Worm (Caenorhabditis elegans) whole organism, mixed stage, embryonic: ENCODE results near the gene C24D10.6.

Source experiments
- M03D4.4 ChIP-seq: sonication (generic microtip); optimal IDR thresholded peaks from 2 replicates; lab custom pipeline; 2017; ENCODE audit warnings: mild to moderate bottlenecking, missing genetic modification characterization, missing compliant biosample characterization
- blmp-1 ChIP-seq: fragments of 150-350 bp; optimal IDR thresholded peaks from 2 replicates; lab custom pipeline; 2014; ENCODE audit warnings: missing biosample characterization, missing genetic modification characterization
- ceh-39 ChIP-seq: fragments of 150-350 bp; optimal IDR thresholded peaks from 2 replicates; lab custom pipeline; 2014; ENCODE audit warnings: missing biosample characterization, missing genetic modification characterization
- ceh-43 ChIP-seq: fragments of 200-800 bp; sonication (Bioruptor generic); optimal IDR thresholded peaks from 2 replicates; lab custom pipeline; 2018; ENCODE audit warnings: mild to moderate bottlenecking, missing genetic modification characterization, moderate library complexity, missing compliant biosample characterization
- ceh-83 ChIP-seq: fragments of 200-800 bp; sonication (Bioruptor generic); optimal IDR thresholded peaks from 2 replicates; lab custom pipeline; 2018; ENCODE audit warnings: mild to moderate bottlenecking, missing genetic modification characterization, missing compliant biosample characterization
- ces-1 ChIP-seq: fragments of 150-350 bp; optimal IDR thresholded peaks from 2 replicates; lab custom pipeline; 2014; ENCODE audit warnings: missing biosample characterization, missing genetic modification reagents, missing genetic modification characterization
- cnd-1 ChIP-seq: fragments of 200-800 bp; sonication (Bioruptor generic); optimal IDR thresholded peaks from 2 replicates; lab custom pipeline; 2018; ENCODE audit warnings: mild to moderate bottlenecking, missing genetic modification characterization, missing compliant biosample characterization
- drap-1 ChIP-seq: fragments of 200-800 bp; sonication (Bioruptor generic); optimal IDR thresholded peaks from 3 replicates; lab custom pipeline; 2018; ENCODE audit warnings: mild to moderate bottlenecking, missing genetic modification characterization, missing compliant biosample characterization
- elt-1 ChIP-seq: sonication (generic microtip); optimal IDR thresholded peaks from 2 replicates; lab custom pipeline; 2017; ENCODE audit warnings: missing genetic modification characterization, mild to moderate bottlenecking, missing compliant biosample characterization, antibody characterized with exemption, moderate library complexity, borderline replicate concordance; ENCODE audit not compliant: insufficient read depth
- elt-3 ChIP-seq: fragments of 150-350 bp; optimal IDR thresholded peaks from 2 replicates; lab custom pipeline; 2014; ENCODE audit warnings: missing biosample characterization, missing genetic modification characterization
- flh-1 ChIP-seq: fragments of 200-800 bp; sonication (Bioruptor generic); optimal IDR thresholded peaks from 2 replicates; lab custom pipeline; 2018; ENCODE audit warnings: mild to moderate bottlenecking, missing genetic modification characterization, moderate library complexity, missing compliant biosample characterization
- lin-13 ChIP-seq: fragments of 150-350 bp; optimal IDR thresholded peaks from 2 replicates; lab custom pipeline; 2014; ENCODE audit warnings: missing biosample characterization, missing genetic modification characterization
- lin-32 ChIP-seq: fragments of 200-800 bp; sonication (Bioruptor generic); optimal IDR thresholded peaks from 2 replicates; lab custom pipeline; 2018; ENCODE audit warnings: mild to moderate bottlenecking, missing genetic modification characterization, missing compliant biosample characterization
- mab-5 ChIP-seq: fragments of 150-350 bp; optimal IDR thresholded peaks from 2 replicates; lab custom pipeline; 2014; ENCODE audit warnings: missing biosample characterization, missing genetic modification characterization
- mep-1 ChIP-seq: fragments of 150-350 bp; optimal IDR thresholded peaks from 2 replicates; lab custom pipeline; 2017; ENCODE audit warnings: missing biosample characterization, missing genetic modification reagents, missing genetic modification characterization, inconsistent platforms
- mls-2 ChIP-seq: sonication (generic microtip); optimal IDR thresholded peaks from 2 replicates; lab custom pipeline; 2016; ENCODE audit warnings: mild to moderate bottlenecking, missing genetic modification characterization, moderate library complexity, missing compliant biosample characterization
- nhr-237 ChIP-seq: fragments of 150-350 bp; optimal IDR thresholded peaks from 2 replicates; lab custom pipeline; 2014; ENCODE audit warnings: missing biosample characterization, missing genetic modification characterization
- nhr-28 ChIP-seq: fragments of 150-350 bp; optimal IDR thresholded peaks from 2 replicates; lab custom pipeline; 2014; ENCODE audit warnings: missing biosample characterization, missing genetic modification characterization
- nhr-76 ChIP-seq: sonication (generic microtip); optimal IDR thresholded peaks from 2 replicates; lab custom pipeline; 2017; ENCODE audit warnings: missing biosample characterization, missing genetic modification characterization
- pha-4 ChIP-seq: fragments of 150-350 bp; optimal IDR thresholded peaks from 2 replicates; lab custom pipeline; 2018; ENCODE audit warnings: missing biosample characterization, missing genetic modification reagents, missing genetic modification characterization
- sem-2 ChIP-seq: fragments of 200-800 bp; sonication (Bioruptor generic); optimal IDR thresholded peaks from 2 replicates; lab custom pipeline; 2018; ENCODE audit warnings: mild to moderate bottlenecking, missing genetic modification characterization, missing compliant biosample characterization
- snpc-4 ChIP-seq: fragments of 150-350 bp; optimal IDR thresholded peaks from 2 replicates; lab custom pipeline; 2014; ENCODE audit warnings: missing biosample characterization, missing genetic modification characterization
- sptf-1 ChIP-seq: sonication (generic microtip); optimal IDR thresholded peaks from 2 replicates; lab custom pipeline; 2017; ENCODE audit warnings: mild to moderate bottlenecking, missing genetic modification characterization, moderate library complexity, missing compliant biosample characterization
- tbx-8 ChIP-seq: fragments of 200-800 bp; sonication (Bioruptor generic); optimal IDR thresholded peaks from 2 replicates; lab custom pipeline; 2018; ENCODE audit warnings: mild to moderate bottlenecking, missing genetic modification characterization, moderate library complexity, missing compliant biosample characterization
- unc-120 ChIP-seq: sonication (generic microtip); optimal IDR thresholded peaks from 2 replicates; lab custom pipeline; 2017; ENCODE audit warnings: missing genetic modification characterization, missing compliant biosample characterization; ENCODE audit not compliant: poor library complexity, severe bottlenecking
- unc-39 ChIP-seq: fragments of 150-350 bp; optimal IDR thresholded peaks from 2 replicates; lab custom pipeline; 2014; ENCODE audit warnings: missing biosample characterization, missing genetic modification characterization
- zip-8 ChIP-seq: fragments of 150-350 bp; optimal IDR thresholded peaks from 2 replicates; lab custom pipeline; 2014; ENCODE audit warnings: missing biosample characterization, missing genetic modification characterization
- ztf-11 ChIP-seq: fragments of 150-350 bp; optimal IDR thresholded peaks from 2 replicates; lab custom pipeline; 2014; ENCODE audit warnings: missing biosample characterization, missing genetic modification characterization

Gene C24D10.6

DNA sequence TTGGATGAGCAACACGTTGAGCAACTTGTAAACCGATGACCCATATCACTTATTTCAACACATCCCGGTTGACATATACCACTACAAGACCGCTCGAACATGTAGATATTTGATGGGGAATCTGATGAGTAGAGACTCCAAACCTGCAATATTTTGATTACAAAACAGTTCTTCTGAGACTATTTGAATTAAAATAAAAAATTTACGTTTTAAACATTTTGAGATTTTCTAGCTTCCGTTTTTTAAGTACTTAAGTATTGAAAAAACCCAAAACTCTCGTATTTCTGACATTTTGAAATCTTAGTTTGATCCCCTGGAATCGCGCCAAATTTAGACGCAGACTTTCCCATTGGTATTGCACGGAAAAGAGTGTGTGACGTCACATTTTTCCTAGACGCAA, 2.8 kb downstream of the C24D10.6 start, which contains the start of gene C24D10.49:
Gene C24D10.49, minus strand, starts transcription at position 101 of the 400 bp plus-strand sequence.
- no peak for TF ChIP-seq nhr-28 (tag; lab: Kevin White, UChicago)
- peak; percentile 58 for TF ChIP-seq zip-8 (tag; lab: Kevin White, UChicago)
- no peak for TF ChIP-seq pha-4
- no peak for TF ChIP-seq lin-13 (tag; lab: Kevin White, UChicago)
- no peak for TF ChIP-seq flh-1 (GFP tag; lab: Kevin White, UChicago)
- TF ChIP-seq, all 35 proteins: peak for 1

DNA sequence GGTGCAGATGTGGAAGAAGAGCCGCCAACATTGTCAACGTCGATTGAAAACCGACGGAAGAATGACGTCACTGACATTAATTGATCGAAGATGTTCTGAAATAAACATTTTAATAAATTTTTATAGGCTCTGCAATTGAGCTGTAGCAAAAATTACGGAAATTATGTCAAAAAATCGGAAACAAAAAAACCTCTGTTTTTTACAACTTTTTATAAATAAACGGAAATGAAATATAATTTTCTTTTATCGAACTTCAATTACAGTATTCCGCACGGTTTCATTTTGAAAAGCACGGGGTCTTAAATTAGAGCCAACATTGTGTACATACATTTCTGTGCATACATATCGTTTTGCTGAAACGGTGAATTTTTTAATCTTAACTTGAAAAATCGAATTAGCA, 7.7 kb downstream of the C24D10.6 start, which contains the start of gene soc-2:
Gene soc-2, minus strand, starts transcription at position 101 of the 400 bp plus-strand sequence.
- TF ChIP-seq M03D4.4 (tag; lab: Kevin White, UChicago), result no peak
- TF ChIP-seq sem-2 (GFP tag; lab: Kevin White, UChicago), result no peak
- no peak for TF ChIP-seq ztf-11
- no peak for TF ChIP-seq pha-4
- no peak for TF ChIP-seq mep-1 (tag; lab: Kevin White, UChicago)
- TF ChIP-seq unc-39 (tag; lab: Kevin White, UChicago), result no peak
- TF ChIP-seq ceh-39, result no peak
- no peak for TF ChIP-seq zip-8 (tag; lab: Kevin White, UChicago)
- TF ChIP-seq lin-32 (GFP tag; lab: Kevin White, UChicago), result no peak
- no peak for TF ChIP-seq nhr-76 (tag; lab: Kevin White, UChicago)

DNA sequence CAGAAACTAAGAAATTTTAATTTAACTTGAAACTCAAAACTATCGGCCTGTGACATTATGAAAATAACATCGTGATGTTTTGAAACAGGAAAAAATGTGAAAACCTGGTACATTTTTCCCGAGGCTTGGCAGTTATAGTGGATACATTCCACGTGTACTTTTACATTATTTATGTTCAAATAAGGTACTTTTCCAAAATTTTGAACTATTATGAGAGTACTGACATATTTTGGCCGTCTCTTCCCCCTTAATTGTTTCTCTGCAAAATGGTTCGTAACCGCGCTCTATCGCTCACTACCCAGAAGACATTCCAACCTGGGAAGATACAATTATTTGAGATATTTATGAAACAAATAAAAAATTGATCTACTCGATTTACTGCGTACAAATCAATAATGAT, 10.3 kb downstream of the C24D10.6 start, which contains the start of gene C24D10.5:
Gene C24D10.5, plus strand, starts transcription at position 301 of the 400 bp plus-strand sequence.
- no peak for TF ChIP-seq ceh-39
- TF ChIP-seq ceh-43, result no peak
- no peak for TF ChIP-seq unc-120
- TF ChIP-seq nhr-237 (tag; lab: Kevin White, UChicago), result no peak
- TF ChIP-seq lin-32 (GFP tag; lab: Kevin White, UChicago), result no peak
- no peak for TF ChIP-seq pha-4
- no peak for TF ChIP-seq nhr-28 (tag; lab: Kevin White, UChicago)
- no peak for TF ChIP-seq elt-1
- TF ChIP-seq snpc-4 (tag; lab: Kevin White, UChicago), result no peak
- no peak for TF ChIP-seq sptf-1 (tag; lab: Kevin White, UChicago)
- TF ChIP-seq M03D4.4 (tag; lab: Kevin White, UChicago), result no peak
- TF ChIP-seq lin-13 (tag; lab: Kevin White, UChicago), result no peak
- TF ChIP-seq mls-2, result no peak

DNA sequence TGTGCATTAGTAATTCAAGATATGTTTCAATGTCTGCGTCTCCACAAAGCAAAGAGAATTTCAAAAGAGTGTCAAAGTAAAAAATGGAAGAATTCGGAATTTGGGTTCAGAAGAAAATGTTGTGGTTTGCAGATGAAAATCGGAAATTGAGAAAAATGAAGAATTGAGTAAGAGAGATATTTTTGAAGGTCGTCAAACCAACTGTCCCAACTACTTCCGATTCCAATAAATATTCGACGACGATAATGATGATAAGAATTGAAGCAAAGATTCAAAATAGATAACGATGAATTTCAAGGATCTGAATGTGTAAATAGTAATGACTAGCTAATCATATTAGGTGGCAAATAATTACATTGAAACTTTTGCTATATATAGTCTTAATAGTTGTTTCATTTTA, 20.1 kb downstream of the C24D10.6 start:
- TF ChIP-seq drap-1 (GFP tag; lab: Kevin White, UChicago), result no peak
- no peak for TF ChIP-seq blmp-1 (tag; lab: Kevin White, UChicago)
- TF ChIP-seq ztf-11, result no peak
- TF ChIP-seq tbx-8 (GFP tag; lab: Kevin White, UChicago), result no peak
- no peak for TF ChIP-seq cnd-1 (tag; lab: Kevin White, UChicago)

DNA sequence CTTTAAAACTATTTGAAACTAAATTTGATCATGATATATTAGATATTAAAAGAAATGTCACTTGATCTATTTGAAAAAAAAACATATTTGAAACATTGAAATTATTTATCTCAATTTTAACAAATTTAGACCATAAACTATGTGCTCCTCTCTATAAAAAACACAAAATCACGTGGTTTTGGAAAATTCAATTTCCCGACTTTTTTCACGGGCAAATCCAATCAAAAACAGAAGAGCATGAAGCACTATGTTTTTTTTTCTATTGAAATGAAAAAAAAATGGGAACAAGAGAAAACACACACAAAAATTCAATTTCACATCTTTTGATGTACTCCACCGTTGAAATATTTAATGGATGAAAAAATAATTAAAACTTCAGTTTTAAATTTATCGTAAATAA, 20.9 kb downstream of the C24D10.6 start:
- TF ChIP-seq ztf-11 (no peak), ces-1 (GFP tag; lab: Kevin White, UChicago) (peak; percentile 44), lin-13 (tag; lab: Kevin White, UChicago) (no peak), mab-5 (tag; lab: Kevin White, UChicago) (no peak), M03D4.4 (tag; lab: Kevin White, UChicago) (no peak)

DNA sequence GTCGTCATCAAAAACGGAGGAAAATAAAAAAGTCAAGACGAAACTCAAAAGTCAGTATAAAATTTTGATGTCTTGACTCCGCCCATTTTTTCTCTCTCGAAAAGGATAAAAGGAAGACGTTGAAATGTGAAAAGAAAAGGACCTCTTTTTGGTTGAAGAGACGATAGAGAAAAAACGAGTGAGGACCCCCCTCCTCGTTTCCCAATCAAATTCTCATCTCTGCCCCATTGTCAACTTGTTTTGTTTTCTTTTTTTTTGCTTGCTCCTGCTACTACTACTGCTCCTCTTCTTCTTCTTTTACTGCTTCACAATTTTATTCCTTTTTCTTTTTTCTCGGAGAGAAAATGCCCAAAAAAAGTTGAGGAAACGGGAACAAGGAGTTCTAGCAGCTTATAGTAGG, 22.2 kb downstream of the C24D10.6 start:
- TF ChIP-seq elt-3 (tag; lab: Kevin White, UChicago) (no peak), ces-1 (GFP tag; lab: Kevin White, UChicago) (peak; percentile 88)

DNA sequence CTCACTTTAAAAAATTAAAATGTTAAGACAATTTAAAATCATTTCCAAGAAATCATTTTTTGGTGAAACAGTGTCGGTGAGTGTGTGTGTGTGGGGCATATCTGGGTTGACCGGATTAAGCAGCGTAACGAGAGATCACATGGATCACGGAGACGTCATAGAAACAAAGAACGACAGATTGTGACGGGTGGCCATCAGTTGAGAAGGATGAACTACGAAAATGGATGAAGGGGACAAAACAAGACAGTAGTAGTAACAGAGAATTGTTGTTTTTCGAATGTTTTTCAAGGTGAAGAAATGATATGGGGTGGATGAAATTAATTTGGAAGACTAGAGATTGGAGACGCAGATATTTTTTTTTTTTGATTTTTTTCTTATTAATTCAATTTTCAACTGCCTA, 23.5 kb downstream of the C24D10.6 start:
- TF ChIP-seq unc-120, result peak; percentile 48
- no peak for TF ChIP-seq mls-2
- TF ChIP-seq ztf-11, result no peak
- no peak for TF ChIP-seq nhr-237 (tag; lab: Kevin White, UChicago)
- TF ChIP-seq ceh-83 (GFP tag; lab: Kevin White, UChicago), result no peak
- TF ChIP-seq M03D4.4 (tag; lab: Kevin White, UChicago), result no peak
- no peak for TF ChIP-seq nhr-28 (tag; lab: Kevin White, UChicago)
- no peak for TF ChIP-seq sptf-1 (tag; lab: Kevin White, UChicago)
